Worm (Caenorhabditis elegans) whole organism, L2 larva: ENCODE results near the gene rgr-1.

Source experiments
- C34F6.9 ChIP-seq: fragments of 150-350 bp; optimal IDR thresholded peaks from 2 replicates; lab custom pipeline; 2014; ENCODE audit warnings: missing biosample characterization, missing genetic modification characterization
- F13H6.1 ChIP-seq: sonication (generic microtip); optimal IDR thresholded peaks from 2 replicates; lab custom pipeline; 2016; ENCODE audit warnings: missing genetic modification characterization, missing compliant biosample characterization
- R02D3.7 ChIP-seq: fragments of 150-350 bp; optimal IDR thresholded peaks from 2 replicates; lab custom pipeline; 2014; ENCODE audit warnings: missing biosample characterization, missing genetic modification characterization
- alr-1 ChIP-seq: fragments of 150-350 bp; optimal IDR thresholded peaks from 2 replicates; lab custom pipeline; 2014; ENCODE audit warnings: missing biosample characterization, missing genetic modification characterization
- aly-2 ChIP-seq: fragments of 150-350 bp; optimal IDR thresholded peaks from 2 replicates; lab custom pipeline; 2014; ENCODE audit warnings: missing biosample characterization, missing genetic modification characterization
- blmp-1 ChIP-seq: sonication (generic microtip); optimal IDR thresholded peaks from 2 replicates; lab custom pipeline; 2017; ENCODE audit warnings: missing genetic modification characterization, mild to moderate bottlenecking, missing compliant biosample characterization, antibody characterized with exemption, moderate library complexity; ENCODE audit not compliant: insufficient read depth
- crh-2 ChIP-seq: sonication (generic microtip); optimal IDR thresholded peaks from 2 replicates; lab custom pipeline; 2017; ENCODE audit warnings: missing biosample characterization, missing genetic modification characterization
- egl-27 ChIP-seq: sonication (generic microtip); optimal IDR thresholded peaks from 3 replicates; lab custom pipeline; 2017; ENCODE audit warnings: missing biosample characterization, missing genetic modification reagents, missing genetic modification characterization
- lin-13 ChIP-seq: fragments of 150-350 bp; optimal IDR thresholded peaks from 2 replicates; lab custom pipeline; 2014; ENCODE audit warnings: missing biosample characterization, missing genetic modification reagents, missing genetic modification characterization
- lin-39 ChIP-seq: fragments of 150-350 bp; optimal IDR thresholded peaks from 2 replicates; lab custom pipeline; 2014; ENCODE audit warnings: missing biosample characterization, missing genetic modification reagents, missing genetic modification characterization
- mab-5 ChIP-seq: fragments of 150-350 bp; optimal IDR thresholded peaks from 2 replicates; lab custom pipeline; 2014; ENCODE audit warnings: missing biosample characterization, missing genetic modification characterization
- mbf-1 ChIP-seq: sonication (generic microtip); optimal IDR thresholded peaks from 2 replicates; lab custom pipeline; 2017; ENCODE audit warnings: missing biosample characterization, missing genetic modification characterization
- nhr-10 ChIP-seq: sonication (generic microtip); optimal IDR thresholded peaks from 2 replicates; lab custom pipeline; 2017; ENCODE audit warnings: missing biosample characterization, missing genetic modification characterization
- nhr-11 ChIP-seq: fragments of 150-350 bp; optimal IDR thresholded peaks from 2 replicates; lab custom pipeline; 2014; ENCODE audit warnings: missing biosample characterization, missing genetic modification characterization
- nhr-12 ChIP-seq: fragments of 150-350 bp; optimal IDR thresholded peaks from 2 replicates; lab custom pipeline; 2014; ENCODE audit warnings: missing biosample characterization, missing genetic modification characterization
- nhr-129 ChIP-seq: fragments of 150-350 bp; optimal IDR thresholded peaks from 2 replicates; lab custom pipeline; 2014; ENCODE audit warnings: missing biosample characterization, missing genetic modification characterization
- nhr-21 ChIP-seq: fragments of 150-350 bp; optimal IDR thresholded peaks from 2 replicates; lab custom pipeline; 2014; ENCODE audit warnings: missing biosample characterization, missing genetic modification characterization
- nhr-23 ChIP-seq: fragments of 150-350 bp; optimal IDR thresholded peaks from 2 replicates; lab custom pipeline; 2014; ENCODE audit warnings: missing biosample characterization, missing genetic modification reagents, missing genetic modification characterization
- nhr-237 ChIP-seq: fragments of 150-350 bp; optimal IDR thresholded peaks from 2 replicates; lab custom pipeline; 2014; ENCODE audit warnings: missing biosample characterization, missing genetic modification characterization
- nhr-25 ChIP-seq: fragments of 150-350 bp; sonication (generic microtip); optimal IDR thresholded peaks from 3 replicates; lab custom pipeline; 2014; ENCODE audit warnings: missing biosample characterization, missing genetic modification characterization
- nhr-6 ChIP-seq: fragments of 150-350 bp; optimal IDR thresholded peaks from 2 replicates; lab custom pipeline; 2014; ENCODE audit warnings: missing biosample characterization, missing genetic modification characterization
- sem-4 ChIP-seq: fragments of 150-350 bp; optimal IDR thresholded peaks from 2 replicates; lab custom pipeline; 2014; ENCODE audit warnings: missing biosample characterization, missing genetic modification reagents, missing genetic modification characterization
- sma-9 ChIP-seq, 2 experiments: fragments of 150-350 bp in 1 of 2; sonication (generic microtip) in 1 of 2; optimal IDR thresholded peaks; 2 replicates each; lab custom pipeline; 2014 to 2016; ENCODE audit warnings: missing genetic modification characterization in 2 of 2, mild to moderate bottlenecking in 1 of 2, missing biosample characterization in 1 of 2, missing compliant biosample characterization in 1 of 2, missing genetic modification reagents in 1 of 2, moderate library complexity in 1 of 2
- snpc-4 ChIP-seq: fragments of 150-350 bp; optimal IDR thresholded peaks from 2 replicates; lab custom pipeline; 2014; ENCODE audit warnings: missing biosample characterization, missing genetic modification characterization
- ztf-1 ChIP-seq: fragments of 200-800 bp; sonication (Bioruptor generic); conservative IDR thresholded peaks from 2 replicates; pipeline ENCODE4 v1.3.6; 2022; ENCODE audit warnings: missing genetic modification characterization, missing compliant biosample characterization
- ztf-11 ChIP-seq: sonication (generic microtip); optimal IDR thresholded peaks from 2 replicates; lab custom pipeline; 2017; ENCODE audit warnings: missing biosample characterization, missing genetic modification characterization
- ztf-4 ChIP-seq: fragments of 150-350 bp; optimal IDR thresholded peaks from 2 replicates; lab custom pipeline; 2014; ENCODE audit warnings: missing biosample characterization, missing genetic modification characterization

Gene rgr-1

DNA sequence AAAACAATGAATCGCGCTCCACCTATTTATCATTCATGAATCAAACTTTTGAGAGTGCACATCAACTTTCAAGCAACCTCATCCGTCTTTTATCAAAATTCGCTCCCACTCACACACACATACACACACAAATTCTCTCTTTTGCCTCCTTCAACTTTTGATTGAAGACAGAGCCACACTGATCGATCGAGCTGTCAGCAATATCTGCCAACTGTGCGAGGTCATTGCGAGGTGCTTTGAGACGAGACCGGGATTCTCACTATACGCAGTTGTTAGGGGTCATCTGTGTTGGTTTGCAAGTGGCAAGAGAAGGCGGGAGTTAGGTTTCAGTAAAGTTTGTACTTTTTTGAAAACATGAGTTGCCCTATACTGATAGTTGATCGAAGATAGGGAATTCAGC, 47.4 kb upstream of the rgr-1 start:
- TF ChIP-seq mbf-1 (no peak), nhr-129 (peak; percentile 49), sem-4 (tag; lab: Kevin White, UChicago) (no peak), snpc-4 (tag; lab: Kevin White, UChicago) (no peak), F13H6.1 (tag; lab: Kevin White, UChicago) (peak; percentile 36), mab-5 (no peak), nhr-21 (tag; lab: Kevin White, UChicago) (no peak), C34F6.9 (tag; lab: Kevin White, UChicago) (no peak), ztf-4 (no peak), nhr-10 (no peak)

DNA sequence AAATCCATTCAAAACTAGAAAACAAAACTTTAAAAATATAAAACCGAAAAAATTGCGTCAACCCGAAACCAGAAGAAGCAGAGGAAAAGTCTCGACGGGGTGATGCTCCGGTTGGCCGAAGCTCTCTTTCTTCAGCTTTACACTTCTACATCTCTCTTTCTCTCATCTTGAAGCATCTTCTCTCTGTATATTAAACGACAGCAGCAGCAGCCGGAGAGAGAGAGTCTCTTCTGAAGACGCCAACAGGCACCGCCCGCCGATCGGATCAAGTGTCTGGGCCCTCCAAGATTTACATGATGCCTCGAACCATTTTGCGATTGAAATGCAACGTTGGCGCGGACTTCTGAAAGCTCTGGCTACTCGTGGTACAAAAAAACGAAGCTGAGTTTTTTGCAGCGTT, 46.8 kb upstream of the rgr-1 start:
- TF ChIP-seq sma-9 (GFP tag; optimal IDR thresholded peaks at IDR 0.05; lab: Kevin White, UChicago) (peak; percentile 9), sma-9 (tag; optimal IDR thresholded peaks at IDR 0.05; lab: Kevin White, UChicago) (no peak), ztf-11 (tag; lab: Kevin White, UChicago) (no peak), nhr-129 (peak; percentile 8)

DNA sequence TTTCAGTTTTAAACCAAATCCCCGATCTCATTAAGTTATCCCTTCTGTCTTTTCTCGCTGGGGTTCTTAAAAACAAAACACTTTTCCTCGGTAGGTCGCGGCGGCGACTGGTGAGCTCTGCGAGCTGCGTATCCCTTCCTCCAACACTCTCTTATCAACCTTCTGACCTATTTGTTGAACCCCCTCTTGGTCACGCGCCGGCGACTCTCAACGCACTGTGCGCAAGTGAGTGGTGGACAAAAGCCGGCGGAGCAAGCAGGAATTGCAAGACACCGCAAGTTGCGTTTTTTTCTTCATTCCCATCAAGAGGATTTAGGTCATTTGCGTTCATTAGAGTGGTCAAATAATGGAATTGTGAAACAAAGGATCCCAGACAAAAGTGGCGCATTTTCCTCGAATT, 39.7 kb upstream of the rgr-1 start:
- TF ChIP-seq R02D3.7 (tag; lab: Kevin White, UChicago) (no peak), nhr-129 (peak; percentile 41), mab-5 (no peak), F13H6.1 (tag; lab: Kevin White, UChicago) (peak; percentile 16), C34F6.9 (tag; lab: Kevin White, UChicago) (peak; percentile 36)

DNA sequence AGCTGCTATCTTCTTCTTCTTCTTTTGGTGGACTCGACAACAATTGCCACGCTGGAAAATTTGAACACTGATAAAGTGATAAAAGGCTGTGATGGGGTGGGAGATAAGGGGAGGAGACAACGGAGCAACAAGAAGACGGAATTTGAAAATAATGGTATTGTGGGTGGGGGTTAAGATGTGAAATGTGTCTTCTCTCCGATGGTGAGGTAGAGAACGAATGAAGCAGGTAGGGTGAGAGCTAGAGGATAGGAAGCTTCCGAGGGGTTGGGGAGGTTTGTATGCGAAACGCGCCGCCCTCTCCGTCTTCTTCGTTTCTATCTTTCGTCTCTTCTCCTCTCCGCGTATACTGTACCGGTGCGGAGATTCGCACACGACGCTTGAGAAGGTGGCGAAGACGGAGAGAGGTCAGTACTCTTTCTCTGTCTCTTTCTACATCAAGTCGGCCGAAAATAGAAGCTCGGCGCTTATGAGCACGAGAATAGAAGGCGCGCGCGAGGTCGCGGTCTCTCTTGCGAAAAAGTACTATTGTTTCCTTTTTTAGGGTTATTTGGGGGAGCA, 38.0 kb upstream of the rgr-1 start, which contains the start of gene chtb-1:
Gene chtb-1 (minus strand): TSS at position 51 of the 558 bp plus-strand sequence.
- TF ChIP-seq ztf-1 (no peak), nhr-11 (tag; lab: Kevin White, UChicago) (no peak), egl-27 (tag; lab: Kevin White, UChicago) (no peak), alr-1 (tag; lab: Kevin White, UChicago) (no peak), snpc-4 (tag; lab: Kevin White, UChicago) (no peak), nhr-6 (tag; lab: Kevin White, UChicago) (no peak), sem-4 (tag; lab: Kevin White, UChicago) (no peak), sma-9 (GFP tag; optimal IDR thresholded peaks at IDR 0.05; lab: Kevin White, UChicago) (no peak), sma-9 (tag; optimal IDR thresholded peaks at IDR 0.05; lab: Kevin White, UChicago) (no peak), lin-13 (GFP tag; lab: Kevin White, UChicago) (no peak), aly-2 (no peak), nhr-12 (tag; lab: Kevin White, UChicago) (no peak)

DNA sequence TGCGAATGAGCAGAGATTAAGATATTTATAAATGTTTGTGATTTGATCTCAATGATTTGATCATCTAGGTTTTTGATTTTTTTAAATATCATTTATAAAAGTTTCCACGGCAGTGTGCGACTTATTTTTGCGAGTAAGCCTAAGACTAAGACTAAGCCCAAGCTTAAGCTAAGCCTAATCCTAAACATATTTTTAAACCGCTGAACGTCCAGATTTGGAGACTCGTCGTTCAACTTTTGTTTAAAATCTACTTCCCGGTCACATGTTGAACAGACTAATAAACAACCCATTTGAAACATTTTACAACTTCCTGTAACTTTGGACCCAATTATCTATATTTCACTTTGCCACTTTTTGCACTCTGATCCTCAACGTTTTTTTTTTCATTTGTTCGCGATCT, 34.5 kb upstream of the rgr-1 start, which contains the start of gene K04H4.5:
Gene K04H4.5 (plus strand): TSS at position 301 of the 400 bp plus-strand sequence.
- TF ChIP-seq nhr-25 (tag; lab: Kevin White, UChicago), result no peak
- TF ChIP-seq nhr-23 (tag; lab: Kevin White, UChicago), result no peak
- TF ChIP-seq lin-39 (tag; lab: Kevin White, UChicago), result no peak
- TF ChIP-seq nhr-21 (tag; lab: Kevin White, UChicago), result no peak
- TF ChIP-seq sma-9 (GFP tag; optimal IDR thresholded peaks at IDR 0.05; lab: Kevin White, UChicago), result no peak
- TF ChIP-seq sma-9 (tag; optimal IDR thresholded peaks at IDR 0.05; lab: Kevin White, UChicago), result no peak

DNA sequence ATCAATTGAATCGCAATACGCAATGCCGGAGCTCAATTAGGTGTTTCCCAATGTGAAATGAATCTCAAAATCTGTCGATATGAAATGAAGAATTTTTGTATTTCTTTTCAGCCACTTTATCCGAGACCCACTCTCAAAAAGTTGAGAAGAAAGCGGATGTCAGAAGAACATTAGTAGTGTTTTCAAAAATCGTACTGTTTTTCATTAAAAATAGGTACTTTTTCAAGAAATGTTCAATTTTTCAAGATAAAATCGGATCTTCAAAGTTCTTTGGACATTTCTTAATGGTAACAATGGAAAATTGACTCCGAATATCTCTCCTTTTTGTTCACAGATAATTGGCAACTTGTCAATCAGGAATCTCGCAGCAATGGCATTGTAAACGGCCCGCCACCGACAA, 32.3 kb upstream of the rgr-1 start, which contains the start of gene flp-25:
Gene flp-25 (plus strand): TSS at position 301 of the 400 bp plus-strand sequence.
- TF ChIP-seq ztf-4 (no peak), C34F6.9 (tag; lab: Kevin White, UChicago) (no peak), crh-2 (no peak)

DNA sequence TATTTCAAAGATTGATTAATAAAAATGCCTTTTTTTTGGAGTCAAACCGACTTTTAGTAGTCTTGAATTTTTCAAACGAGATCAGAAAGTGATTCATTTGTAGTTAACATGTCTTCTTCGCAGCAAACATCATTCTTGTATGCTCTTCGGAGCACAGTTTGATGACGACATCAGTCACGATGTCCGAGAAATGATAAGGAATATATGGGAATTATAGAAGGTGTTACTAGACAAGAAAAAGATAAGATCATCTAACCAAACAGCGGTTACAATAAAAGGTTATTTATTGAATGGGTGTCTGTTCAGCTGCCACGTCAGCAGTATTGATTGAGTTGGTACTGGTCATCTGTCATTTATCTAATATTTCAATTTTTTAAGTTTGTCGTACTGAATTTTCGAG, 27.2 kb upstream of the rgr-1 start:
- TF ChIP-seq R02D3.7 (tag; lab: Kevin White, UChicago) (no peak), blmp-1 (tag; lab: Kevin White, UChicago) (no peak), snpc-4 (tag; lab: Kevin White, UChicago) (no peak), aly-2 (no peak), nhr-237 (tag; lab: Kevin White, UChicago) (no peak)
- TF ChIP-seq, all 48 proteins: peak for 0
